Fruit fly (Drosophila melanogaster): ENCODE measurements around the gene CG12206.

DNA sequence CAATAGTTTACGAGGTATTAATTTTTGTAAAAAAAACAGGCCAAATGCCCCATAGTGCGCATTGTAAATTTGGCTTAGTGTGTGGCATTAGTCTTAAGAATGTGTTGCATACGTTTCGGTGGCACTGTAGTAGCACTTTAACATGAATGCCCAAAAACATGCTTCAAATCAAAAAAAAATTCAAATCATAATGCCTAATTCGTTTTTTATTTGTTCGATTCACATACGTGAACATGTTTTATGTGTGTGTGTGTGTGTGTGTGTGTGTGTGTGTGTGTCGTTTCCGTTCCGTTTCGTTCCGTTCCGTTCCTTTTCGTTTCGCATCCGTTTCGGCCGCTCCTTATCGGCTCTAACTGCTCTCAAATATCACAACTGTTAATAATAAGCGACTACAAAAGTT lies 8.8 kb downstream of the CG12206 start:
- TF ChIP-seq pan (optimal IDR thresholded peaks at IDR 0.05) (no peak), usp (GFP tag; optimal IDR thresholded peaks at IDR 0.05) (no peak)
